Fruit fly (Drosophila melanogaster) whole organism, prepupa: ENCODE results near the gene Bx.

Source experiments
- Blimp-1 ChIP-seq: fragments of 200-800 bp; sonication (Bioruptor generic); optimal IDR thresholded peaks from 3 replicates; lab custom pipeline; 2017; ENCODE audit warnings: missing biosample characterization, missing genetic modification characterization, mild to moderate bottlenecking, moderate library complexity, missing genetic modification reagents
- CG10669 ChIP-seq: fragments of 200-800 bp; sonication (Bioruptor generic); optimal IDR thresholded peaks from 3 replicates; lab custom pipeline; 2018; ENCODE audit warnings: missing biosample characterization, mild to moderate bottlenecking, missing genetic modification characterization, moderate library complexity
- CG11294 ChIP-seq: fragments of 200-800 bp; sonication (Bioruptor generic); IDR thresholded peaks from 2 replicates; pipeline ENCODE4 v1.3.6; 2022; ENCODE audit warnings: missing biosample characterization, missing genetic modification characterization
- CG11762 ChIP-seq: fragments of 200-800 bp; sonication (Bioruptor generic); optimal IDR thresholded peaks from 3 replicates; lab custom pipeline; 2016; ENCODE audit warnings: missing biosample characterization, missing genetic modification characterization; ENCODE audit not compliant: insufficient read depth
- CG11902 ChIP-seq: fragments of 200-800 bp; sonication (Bioruptor generic); optimal IDR thresholded peaks from 3 replicates; lab custom pipeline; 2016; ENCODE audit warnings: missing biosample characterization, missing genetic modification characterization
- CG1621 ChIP-seq: fragments of 200-800 bp; sonication (Bioruptor generic); optimal IDR thresholded peaks from 3 replicates; lab custom pipeline; 2018; ENCODE audit warnings: missing biosample characterization, mild to moderate bottlenecking, missing genetic modification characterization
- CG16779 ChIP-seq: fragments of 200-800 bp; sonication (Bioruptor generic); optimal IDR thresholded peaks from 3 replicates; lab custom pipeline; 2017; ENCODE audit warnings: missing biosample characterization, mild to moderate bottlenecking, missing genetic modification characterization
- CG31627 ChIP-seq: fragments of 200-800 bp; sonication (Bioruptor generic); optimal IDR thresholded peaks from 3 replicates; lab custom pipeline; 2016; ENCODE audit warnings: missing biosample characterization, missing genetic modification characterization
- CG3919 ChIP-seq: fragments of 200-800 bp; sonication (Bioruptor generic); optimal IDR thresholded peaks from 3 replicates; lab custom pipeline; 2016; ENCODE audit warnings: missing biosample characterization, missing genetic modification characterization
- CG4318 ChIP-seq: fragments of 200-800 bp; sonication (Bioruptor generic); optimal IDR thresholded peaks from 3 replicates; lab custom pipeline; 2017; ENCODE audit warnings: missing biosample characterization, mild to moderate bottlenecking, missing genetic modification characterization
- CG6163 ChIP-seq: fragments of 200-800 bp; sonication (Bioruptor generic); IDR thresholded peaks from 3 replicates; pipeline ENCODE4 v1.3.6; 2022; ENCODE audit warnings: missing biosample characterization, missing genetic modification characterization
- CG6276 ChIP-seq: fragments of 200-800 bp; sonication (Bioruptor generic); optimal IDR thresholded peaks from 2 replicates; lab custom pipeline; 2017; ENCODE audit warnings: missing biosample characterization, mild to moderate bottlenecking, missing genetic modification characterization
- CG6792 ChIP-seq: fragments of 200-800 bp; sonication (Bioruptor generic); optimal IDR thresholded peaks from 3 replicates; lab custom pipeline; 2016; ENCODE audit warnings: missing biosample characterization, missing genetic modification characterization
- CG6808 ChIP-seq: fragments of 200-800 bp; sonication (Bioruptor generic); optimal IDR thresholded peaks from 3 replicates; lab custom pipeline; 2017; ENCODE audit warnings: missing biosample characterization, missing genetic modification characterization, mild to moderate bottlenecking, moderate library complexity, missing genetic modification reagents
- CG6854 ChIP-seq: fragments of 200-800 bp; sonication (Bioruptor generic); optimal IDR thresholded peaks from 2 replicates; lab custom pipeline; 2017; ENCODE audit warnings: missing biosample characterization, mild to moderate bottlenecking, missing genetic modification characterization
- CG7368 ChIP-seq: fragments of 200-800 bp; sonication (Bioruptor generic); optimal IDR thresholded peaks from 3 replicates; lab custom pipeline; 2016; ENCODE audit warnings: missing biosample characterization, missing genetic modification characterization
- CG8119 ChIP-seq: fragments of 200-800 bp; sonication (Bioruptor generic); IDR thresholded peaks from 3 replicates; pipeline ENCODE4 v1.3.6; 2022; ENCODE audit warnings: missing biosample characterization, missing genetic modification characterization
- CG8319 ChIP-seq: fragments of 200-800 bp; sonication (Bioruptor generic); optimal IDR thresholded peaks from 3 replicates; lab custom pipeline; 2016; ENCODE audit warnings: missing biosample characterization, missing genetic modification characterization
- CG8632 ChIP-seq: fragments of 200-800 bp; sonication (Bioruptor generic); optimal IDR thresholded peaks from 3 replicates; lab custom pipeline; 2016; ENCODE audit warnings: missing biosample characterization, missing genetic modification characterization
- Eip75B ChIP-seq: fragments of 200-800 bp; sonication (Bioruptor generic); optimal IDR thresholded peaks from 3 replicates; lab custom pipeline; 2016; ENCODE audit warnings: missing biosample characterization, missing genetic modification characterization
- Eip78C ChIP-seq: fragments of 200-800 bp; sonication (Bioruptor generic); peaks from one replicate; lab custom pipeline; 2016; ENCODE audit warnings: missing biosample characterization, missing genetic modification characterization
- Eip93F ChIP-seq: fragments of 200-800 bp; sonication (Bioruptor generic); optimal IDR thresholded peaks from 2 replicates; lab custom pipeline; 2016; ENCODE audit warnings: missing biosample characterization, mild to moderate bottlenecking, missing genetic modification characterization
- Ets21C ChIP-seq: fragments of 200-800 bp; sonication (Bioruptor generic); optimal IDR thresholded peaks from 3 replicates; lab custom pipeline; 2016; ENCODE audit warnings: missing biosample characterization, missing genetic modification characterization
- Ets96B ChIP-seq: fragments of 200-800 bp; optimal IDR thresholded peaks from 2 replicates; lab custom pipeline; 2019; ENCODE audit warnings: missing biosample characterization, mild to moderate bottlenecking, missing genetic modification characterization, moderate library complexity
- Gug ChIP-seq: fragments of 200-800 bp; sonication (Bioruptor generic); IDR thresholded peaks from 2 replicates; pipeline ENCODE4 v1.3.6; 2022; ENCODE audit warnings: missing biosample characterization, missing genetic modification characterization
- Hr38 ChIP-seq: sonication (Bioruptor generic); optimal IDR thresholded peaks from 2 replicates; lab custom pipeline; 2016; ENCODE audit warnings: missing biosample characterization, missing genetic modification characterization
- Hr39 ChIP-seq: fragments of 200-800 bp; sonication (Bioruptor generic); optimal IDR thresholded peaks from 2 replicates; lab custom pipeline; 2016; ENCODE audit warnings: missing biosample characterization, missing genetic modification characterization
- Hr4 ChIP-seq: fragments of 200-800 bp; sonication (Bioruptor generic); optimal IDR thresholded peaks from 3 replicates; lab custom pipeline; 2016; ENCODE audit warnings: missing biosample characterization, missing genetic modification characterization
- Met ChIP-seq: fragments of 200-800 bp; sonication (Bioruptor generic); optimal IDR thresholded peaks from 3 replicates; lab custom pipeline; 2016; ENCODE audit warnings: missing biosample characterization, missing genetic modification characterization
- OdsH ChIP-seq: fragments of 200-800 bp; sonication (Bioruptor generic); optimal IDR thresholded peaks from 3 replicates; lab custom pipeline; 2016; ENCODE audit warnings: missing biosample characterization, missing genetic modification characterization
- Smox ChIP-seq: fragments of 200-800 bp; sonication (Bioruptor generic); optimal IDR thresholded peaks from 3 replicates; lab custom pipeline; 2016; ENCODE audit warnings: missing biosample characterization, missing genetic modification characterization
- Sox102F ChIP-seq: fragments of 200-800 bp; sonication (Bioruptor generic); optimal IDR thresholded peaks from 2 replicates; lab custom pipeline; 2016; ENCODE audit warnings: missing biosample characterization, mild to moderate bottlenecking, missing genetic modification characterization
- Sox14 ChIP-seq: fragments of 200-800 bp; sonication (Bioruptor generic); optimal IDR thresholded peaks from 3 replicates; lab custom pipeline; 2016; ENCODE audit warnings: missing biosample characterization, missing genetic modification characterization
- Sox15 ChIP-seq: fragments of 200-800 bp; sonication (Bioruptor generic); optimal IDR thresholded peaks from 3 replicates; lab custom pipeline; 2016; ENCODE audit warnings: missing biosample characterization, missing genetic modification characterization
- achi ChIP-seq: fragments of 200-800 bp; sonication (Bioruptor generic); optimal IDR thresholded peaks from 3 replicates; lab custom pipeline; 2016; ENCODE audit warnings: missing biosample characterization, missing genetic modification characterization
- cyc ChIP-seq: fragments of 200-800 bp; sonication (Bioruptor generic); optimal IDR thresholded peaks from 3 replicates; lab custom pipeline; 2016; ENCODE audit warnings: missing biosample characterization, missing genetic modification characterization
- dac ChIP-seq: fragments of 200-800 bp; sonication (Bioruptor generic); optimal IDR thresholded peaks from 2 replicates; lab custom pipeline; 2017; ENCODE audit warnings: missing biosample characterization, mild to moderate bottlenecking, missing genetic modification characterization
- dsx ChIP-seq: fragments of 200-800 bp; optimal IDR thresholded peaks from 3 replicates; lab custom pipeline; 2019; ENCODE audit warnings: missing biosample characterization, mild to moderate bottlenecking, missing genetic modification characterization, moderate library complexity; ENCODE audit not compliant: poor library complexity, severe bottlenecking
- eg ChIP-seq: fragments of 200-800 bp; sonication (Bioruptor generic); IDR thresholded peaks from 3 replicates; pipeline ENCODE4 v1.3.6; 2022; ENCODE audit warnings: missing biosample characterization, missing genetic modification characterization
- esn ChIP-seq: fragments of 200-800 bp; sonication (Bioruptor generic); optimal IDR thresholded peaks from 2 replicates; lab custom pipeline; 2016; ENCODE audit warnings: missing biosample characterization, mild to moderate bottlenecking, missing genetic modification characterization, moderate library complexity
- fd85E ChIP-seq: fragments of 200-800 bp; sonication (Bioruptor generic); optimal IDR thresholded peaks from 3 replicates; lab custom pipeline; 2016; ENCODE audit warnings: missing biosample characterization, missing genetic modification characterization
- lz ChIP-seq: fragments of 200-800 bp; sonication (Bioruptor generic); optimal IDR thresholded peaks from 3 replicates; lab custom pipeline; 2016; ENCODE audit warnings: missing biosample characterization, missing genetic modification characterization
- net ChIP-seq: fragments of 200-800 bp; sonication (Bioruptor generic); optimal IDR thresholded peaks from 3 replicates; lab custom pipeline; 2016; ENCODE audit warnings: missing biosample characterization, missing genetic modification characterization
- pdm3 ChIP-seq: fragments of 200-800 bp; sonication (Bioruptor generic); optimal IDR thresholded peaks from 3 replicates; lab custom pipeline; 2016; ENCODE audit warnings: missing biosample characterization, missing genetic modification characterization
- salr ChIP-seq, 2 experiments: fragments of 200-800 bp; sonication (Bioruptor generic); optimal IDR thresholded peaks; 3 replicates each; lab custom pipeline; 2016 to 2018; ENCODE audit warnings: missing biosample characterization in 2 of 2, missing genetic modification characterization in 2 of 2, mild to moderate bottlenecking in 1 of 2
- spab ChIP-seq: fragments of 200-800 bp; sonication (Bioruptor generic); optimal IDR thresholded peaks from 2 replicates; lab custom pipeline; 2017; ENCODE audit warnings: missing biosample characterization, mild to moderate bottlenecking, missing genetic modification characterization, missing genetic modification reagents
- ss ChIP-seq, 2 experiments: fragments of 200-800 bp; sonication (Bioruptor generic); optimal IDR thresholded peaks; 2 replicates in 1 of 2; 3 replicates in 1 of 2; lab custom pipeline; 2017 to 2018; ENCODE audit warnings: mild to moderate bottlenecking in 2 of 2, missing biosample characterization in 2 of 2, missing genetic modification characterization in 2 of 2, moderate library complexity in 1 of 2
- svp ChIP-seq: fragments of 200-800 bp; sonication (Bioruptor generic); peaks from one replicate; lab custom pipeline; 2016; ENCODE audit warnings: missing biosample characterization, missing genetic modification characterization
- vri ChIP-seq: fragments of 200-800 bp; sonication (Bioruptor generic); optimal IDR thresholded peaks from 3 replicates; lab custom pipeline; 2016; ENCODE audit warnings: missing biosample characterization, mild to moderate bottlenecking, missing genetic modification characterization

Gene Bx

dm6 chrX:18552451-18552850 lies 37.2 kb downstream of the Bx start (continued):
- TF ChIP-seq Sox15 (GFP tag; lab: Kevin White, UChicago) (peak; percentile 22), CG6854 (no peak), Hr39 (GFP tag; lab: Kevin White, UChicago) (peak; percentile 68), Blimp-1 (GFP tag; lab: Kevin White, UChicago) (peak; percentile 13), Hr38 (GFP tag; lab: Kevin White, UChicago) (no peak), Smox (GFP tag; lab: Kevin White, UChicago) (peak; percentile 57), esn (peak; percentile 77), cyc (GFP tag; lab: Kevin White, UChicago) (peak; percentile 53), fd85E (no peak), OdsH (GFP tag; lab: Kevin White, UChicago) (peak; percentile 66), Gug (GFP tag; lab: Robert Waterston, UW) (peak; percentile 78), CG8119 (GFP tag; lab: Robert Waterston, UW) (peak; percentile 85), Eip78C (GFP tag; lab: Kevin White, UChicago) (peak; percentile 84), Eip93F (no peak), vri (GFP tag; lab: Kevin White, UChicago) (peak; percentile 14), svp (peak; percentile 84), eg (peak; percentile 79), Hr4 (GFP tag; lab: Kevin White, UChicago) (peak; percentile 80), CG1621 (tag; lab: Kevin White, UChicago) (peak; percentile 50), Sox102F (GFP tag; lab: Kevin White, UChicago) (peak; percentile 51), CG11294 (GFP tag; lab: Robert Waterston, UW) (peak; percentile 70), CG16779 (tag; lab: Kevin White, UChicago) (peak; percentile 49), salr (GFP tag; optimal IDR thresholded peaks at IDR 0.05; lab: Kevin White, UChicago) (peak; percentile 37 to 50), Met (GFP tag; lab: Kevin White, UChicago) (peak; percentile 81), Eip75B (GFP tag; lab: Kevin White, UChicago) (peak; percentile 81), CG6276 (GFP tag; lab: Kevin White, UChicago) (peak; percentile 73), CG8632 (peak; percentile 67)

- peak; percentile 70 for TF ChIP-seq dsx (GFP tag; lab: Kevin White, UChicago)
- peak; percentile 90 for TF ChIP-seq CG11902
- TF ChIP-seq net: peak; percentile 80
- peak; percentile 90 for TF ChIP-seq CG31627
- peak; percentile 87 for TF ChIP-seq CG6792 (GFP tag; lab: Kevin White, UChicago)
- peak; percentile 81 for TF ChIP-seq CG3919 (GFP tag; lab: Kevin White, UChicago)
- TF ChIP-seq CG11762: peak; percentile 71
- peak; percentile 80 for TF ChIP-seq CG8319
- peak; percentile 30 for TF ChIP-seq dac (GFP tag; lab: Kevin White, UChicago)
- TF ChIP-seq CG6854: peak; percentile 43
- peak; percentile 81 for TF ChIP-seq Ets96B (tag; lab: Kevin White, UChicago)
- peak; percentile 88 for TF ChIP-seq Sox14 (GFP tag; lab: Kevin White, UChicago)
- TF ChIP-seq OdsH (GFP tag; lab: Kevin White, UChicago): peak; percentile 88
- TF ChIP-seq Ets21C (GFP tag; lab: Kevin White, UChicago): peak; percentile 89
- TF ChIP-seq achi (GFP tag; lab: Kevin White, UChicago): peak; percentile 78
- TF ChIP-seq CG8632: peak; percentile 78
- peak; percentile 88 for TF ChIP-seq pdm3 (GFP tag; lab: Kevin White, UChicago)
- TF ChIP-seq CG6808 (GFP tag; lab: Kevin White, UChicago): peak; percentile 87
- peak; percentile 88 for TF ChIP-seq CG1621 (tag; lab: Kevin White, UChicago)
- TF ChIP-seq lz (GFP tag; lab: Kevin White, UChicago): peak; percentile 88
- TF ChIP-seq CG10669 (GFP tag; lab: Kevin White, UChicago): peak; percentile 87
- TF ChIP-seq Sox102F (GFP tag; lab: Kevin White, UChicago): peak; percentile 72
- peak; percentile 89 for TF ChIP-seq CG7368 (GFP tag; lab: Kevin White, UChicago)
- peak; percentile 40 for TF ChIP-seq Gug (GFP tag; lab: Robert Waterston, UW)
- TF ChIP-seq svp: peak; percentile 87
- peak; percentile 87 for TF ChIP-seq cyc (GFP tag; lab: Kevin White, UChicago)
- peak; percentile 42 for TF ChIP-seq CG4318 (GFP tag; lab: Kevin White, UChicago)
- TF ChIP-seq Smox (GFP tag; lab: Kevin White, UChicago): peak; percentile 84
- TF ChIP-seq spab (GFP tag; lab: Kevin White, UChicago): peak; percentile 83
- TF ChIP-seq CG6163 (GFP tag; lab: Robert Waterston, UW): peak; percentile 71
- peak; percentile 80 to 88 for TF ChIP-seq ss (GFP tag; optimal IDR thresholded peaks at IDR 0.05; lab: Kevin White, UChicago)
- peak; percentile 64; the same call in 2 of the 3 replicates for TF ChIP-seq eg
Observed at dm6 chrX:18554563-18554962, 39.3 kb downstream of the Bx start.
